Worm (Caenorhabditis elegans) whole organism, L1 larva: ENCODE results near the gene K06A1.2.

ENCODE experiments used
- Y116A8C.19 ChIP-seq: sonication (generic microtip); optimal IDR thresholded peaks from 2 replicates; lab custom pipeline; 2016; ENCODE audit warnings: missing compliant biosample characterization, missing genetic modification characterization, borderline replicate concordance
- efl-1 ChIP-seq, 4 experiments: fragments of 150-350 bp; optimal IDR thresholded peaks in 3 of 4; peaks in 1 of 4; 1 replicate in 1 of 4; 2 replicates in 3 of 4; lab custom pipeline; 2014; ENCODE audit warnings: missing biosample characterization in 2 of 4, missing genetic modification characterization in 2 of 4, missing genetic modification reagents in 2 of 4
- unc-130 ChIP-seq: fragments of 150-350 bp; optimal IDR thresholded peaks from 2 replicates; lab custom pipeline; 2017; ENCODE audit warnings: missing biosample characterization, missing genetic modification characterization, inconsistent platforms

DNA sequence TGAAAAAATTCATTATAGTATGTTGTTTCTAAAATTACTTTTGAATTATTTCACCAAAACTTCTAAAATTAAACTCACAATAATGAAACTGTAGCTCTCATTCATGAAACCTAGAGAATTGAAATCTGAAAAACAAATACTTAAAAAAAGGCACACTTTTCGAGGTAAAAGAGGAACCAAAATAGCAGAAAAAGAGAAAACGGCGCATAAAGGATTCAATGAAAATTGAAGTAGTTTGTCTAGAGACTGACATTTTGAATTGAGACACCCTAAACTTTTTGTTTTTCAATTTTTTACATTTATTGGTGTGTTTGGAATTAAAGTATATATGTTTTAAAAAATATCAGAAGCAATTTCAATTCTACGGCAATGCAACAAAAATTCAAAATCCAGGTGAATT, 27.2 kb downstream of the K06A1.2 start, which contains the start of gene dgk-5:
- no peak for TF ChIP-seq unc-130 (tag; lab: Kevin White, UChicago)
- no peak for TF ChIP-seq Y116A8C.19 (tag; lab: Kevin White, UChicago)
- no peak for TF ChIP-seq efl-1 (optimal IDR thresholded peaks at IDR 0.05; lab: Kevin White, UChicago)
- TF ChIP-seq efl-1 (GFP tag; optimal IDR thresholded peaks at IDR 0.05 in 1 of 2; lab: Kevin White, UChicago), result no peak
